Fruit fly (Drosophila melanogaster): ENCODE measurements around the gene CG33710.
A peak's percentile ranks its signal among the peaks of the same experiment; 100 is the strongest.

The CG33710 gene

dm6 chr3L:19906148-19906752 lies 46.3 kb downstream of the CG33710 start:
- TF ChIP-seq toe (GFP tag; optimal IDR thresholded peaks at IDR 0.05) (no peak), bab1 (GFP tag; optimal IDR thresholded peaks at IDR 0.05) (no peak), kay (GFP tag; ENCODE audit: borderline replicate concordance) (peak; percentile 92), tj (GFP tag; optimal IDR thresholded peaks at IDR 0.05) (peak; percentile 91), pad (GFP tag; optimal IDR thresholded peaks at IDR 0.05) (no peak), CG14711 (tag; optimal IDR thresholded peaks at IDR 0.05) (peak; percentile 61)

DNA sequence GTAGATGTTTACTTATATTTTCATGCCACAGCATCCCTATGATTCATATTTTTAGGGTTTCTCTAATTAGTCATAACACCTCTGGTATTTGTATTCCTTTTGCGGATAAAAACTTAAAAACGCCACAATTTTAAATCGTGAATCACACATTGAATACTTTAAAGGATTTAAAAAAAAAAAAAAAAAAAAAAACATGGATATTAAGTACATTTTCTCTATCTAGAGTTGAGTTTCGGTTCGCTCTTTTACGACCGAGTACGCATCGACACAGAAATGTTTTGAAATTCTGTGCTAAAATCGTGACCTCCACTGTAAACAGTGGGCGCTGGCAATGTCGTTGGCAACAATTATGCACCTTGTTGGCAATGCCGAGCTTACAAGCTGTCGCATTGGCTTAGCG lies 47.2 kb downstream of the CG33710 start:
- TF ChIP-seq toe (GFP tag; optimal IDR thresholded peaks at IDR 0.05) (no peak), CG11617 (GFP tag; optimal IDR thresholded peaks at IDR 0.05) (peak; percentile 21), kay (GFP tag; ENCODE audit: borderline replicate concordance) (peak; percentile 92), Hr96 (GFP tag; optimal IDR thresholded peaks at IDR 0.05) (peak; percentile 24)

DNA sequence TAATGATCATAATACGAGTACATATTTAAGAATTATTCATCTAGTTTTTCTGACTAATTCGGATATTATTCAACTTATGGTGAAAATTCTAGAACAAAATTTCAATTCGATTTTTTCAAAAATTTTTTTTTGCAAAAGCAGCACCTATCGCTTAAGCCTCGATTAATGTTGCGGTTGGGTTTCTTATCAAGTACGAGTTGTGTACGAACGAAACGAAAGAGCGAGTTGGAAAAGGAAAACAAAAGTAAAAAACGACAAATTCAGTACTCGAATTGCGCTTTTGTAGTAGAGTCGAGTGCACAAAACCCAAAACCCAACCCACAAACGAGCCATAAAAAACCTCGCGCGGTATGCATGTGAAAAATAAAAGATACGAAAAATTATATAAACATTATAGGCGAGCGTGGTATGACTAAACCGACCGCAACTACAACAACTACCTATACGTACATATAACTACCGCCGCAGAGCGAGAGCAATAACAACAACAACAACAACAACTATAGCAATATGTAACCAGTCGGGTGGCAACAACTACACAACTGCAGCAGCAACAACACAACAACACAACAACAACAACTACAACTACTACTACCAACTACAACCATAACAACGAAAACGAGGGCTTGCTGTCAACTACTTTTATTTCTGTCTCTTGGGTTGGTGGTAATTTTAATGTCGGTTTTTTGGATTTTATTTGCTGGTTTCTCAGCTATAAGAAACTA lies 48.0 kb downstream of the CG33710 start:
- peak; percentile 44 for TF ChIP-seq cic (GFP tag; optimal IDR thresholded peaks at IDR 0.05)
- peak; percentile 49 for TF ChIP-seq CG12768 (GFP tag; optimal IDR thresholded peaks at IDR 0.05)
- peak; percentile 57 for TF ChIP-seq tj (GFP tag; optimal IDR thresholded peaks at IDR 0.05)
- peak; percentile 85 for TF ChIP-seq kay (GFP tag; ENCODE audit: borderline replicate concordance)
- no peak for TF ChIP-seq CG1620 (GFP tag; optimal IDR thresholded peaks at IDR 0.05)

dm6 chr3L:19903400-19903846 lies 49.2 kb downstream of the CG33710 start:
- TF ChIP-seq Mnt (GFP tag; optimal IDR thresholded peaks at IDR 0.05) (no peak), CG14711 (tag; optimal IDR thresholded peaks at IDR 0.05) (no peak), cnc (optimal IDR thresholded peaks at IDR 0.05) (no peak), kay (GFP tag; ENCODE audit: borderline replicate concordance) (peak; percentile 76), CG7101 (tag; optimal IDR thresholded peaks at IDR 0.05) (no peak), CG5204 (GFP tag; optimal IDR thresholded peaks at IDR 0.05) (no peak)

- TF ChIP-seq Clk (GFP tag; optimal IDR thresholded peaks at IDR 0.05): no peak
- TF ChIP-seq ovo (GFP tag; optimal IDR thresholded peaks at IDR 0.05): no peak
- TF ChIP-seq CG33017 (tag; optimal IDR thresholded peaks at IDR 0.05): peak; percentile 40
- TF ChIP-seq Hr96 (GFP tag; optimal IDR thresholded peaks at IDR 0.05): no peak
- no peak for TF ChIP-seq tj (GFP tag; optimal IDR thresholded peaks at IDR 0.05)
- no peak for TF ChIP-seq toe (GFP tag; optimal IDR thresholded peaks at IDR 0.05)
- no peak for TF ChIP-seq pad (GFP tag; optimal IDR thresholded peaks at IDR 0.05)
- TF ChIP-seq cic (GFP tag; optimal IDR thresholded peaks at IDR 0.05): no peak
- no peak for TF ChIP-seq Mnt (GFP tag; optimal IDR thresholded peaks at IDR 0.05)
- TF ChIP-seq CG14711 (tag; optimal IDR thresholded peaks at IDR 0.05): no peak
- peak; percentile 56 for TF ChIP-seq CG7101 (tag; optimal IDR thresholded peaks at IDR 0.05)
- peak; percentile 4 for TF ChIP-seq CG12768 (GFP tag; optimal IDR thresholded peaks at IDR 0.05)
- no peak for TF ChIP-seq CG1620 (GFP tag; optimal IDR thresholded peaks at IDR 0.05)
- no peak for TF ChIP-seq Crg-1 (GFP tag; optimal IDR thresholded peaks at IDR 0.05)
- no peak for TF ChIP-seq cnc (optimal IDR thresholded peaks at IDR 0.05)
- no peak for TF ChIP-seq CG5204 (GFP tag; optimal IDR thresholded peaks at IDR 0.05)
- no peak for TF ChIP-seq kay (GFP tag; ENCODE audit: borderline replicate concordance)
- peak; percentile 54 for TF ChIP-seq bab1 (GFP tag; optimal IDR thresholded peaks at IDR 0.05)
- TF ChIP-seq CG7045 (GFP tag; optimal IDR thresholded peaks at IDR 0.05): peak; percentile 11
- TF ChIP-seq CG11617 (GFP tag; optimal IDR thresholded peaks at IDR 0.05): no peak
These were observed 49.8 kb downstream of the CG33710 start for dm6 chr3L:19902560-19903399.
